Worm (Caenorhabditis elegans) whole organism, young adult: ENCODE measurements around the gene C36C5.12.

Source experiments
- B0035.1 ChIP-seq: sonication (generic microtip); optimal IDR thresholded peaks from 2 replicates; lab custom pipeline; 2016; ENCODE audit warnings: missing genetic modification characterization, mild to moderate bottlenecking, missing compliant biosample characterization, missing genotype, missing genetic modification reagents
- B0261.1 ChIP-seq: sonication (generic microtip); optimal IDR thresholded peaks from 2 replicates; lab custom pipeline; 2016; ENCODE audit warnings: mild to moderate bottlenecking, missing genetic modification characterization, moderate library complexity, missing compliant biosample characterization
- D2030.7 ChIP-seq: fragments of 200-800 bp; sonication (Bioruptor generic); IDR thresholded peaks from 2 replicates; pipeline ENCODE4 v1.3.6; 2022; ENCODE audit warnings: missing genetic modification reagents, missing genetic modification characterization, missing compliant biosample characterization
- F23B12.7 ChIP-seq: sonication (generic microtip); optimal IDR thresholded peaks from 2 replicates; lab custom pipeline; 2017; ENCODE audit warnings: missing genetic modification characterization, mild to moderate bottlenecking, missing compliant biosample characterization, antibody characterized with exemption, moderate library complexity; ENCODE audit not compliant: insufficient read depth
- F33H1.4 ChIP-seq: fragments of 200-800 bp; sonication (Bioruptor generic); IDR thresholded peaks from 2 replicates; pipeline ENCODE4 v1.3.6; 2022; ENCODE audit warnings: missing genetic modification reagents, missing genetic modification characterization, missing compliant biosample characterization
- F39B2.1 ChIP-seq: fragments of 200-800 bp; sonication (Bioruptor generic); IDR thresholded peaks from 2 replicates; pipeline ENCODE4 v1.3.6; 2022; ENCODE audit warnings: missing genetic modification reagents, missing genetic modification characterization, missing compliant biosample characterization
- F49E8.2 ChIP-seq: sonication (generic microtip); optimal IDR thresholded peaks from 3 replicates; lab custom pipeline; 2017; ENCODE audit warnings: missing genetic modification characterization, mild to moderate bottlenecking, missing compliant biosample characterization, antibody characterized with exemption, moderate library complexity; ENCODE audit not compliant: insufficient read depth
- Y56A3A.18 ChIP-seq: fragments of 200-800 bp; sonication (Bioruptor generic); IDR thresholded peaks from 2 replicates; pipeline ENCODE4 v1.3.6; 2022; ENCODE audit warnings: missing genetic modification reagents, missing genetic modification characterization, missing compliant biosample characterization
- Y79H2A.3 ChIP-seq: fragments of 200-800 bp; sonication (Bioruptor generic); conservative IDR thresholded peaks from 2 replicates; pipeline ENCODE4 v1.3.6; 2022; ENCODE audit warnings: missing genetic modification reagents, missing genetic modification characterization, missing compliant biosample characterization
- Y95B8A.8 ChIP-seq: fragments of 200-800 bp; sonication (Bioruptor generic); IDR thresholded peaks from 2 replicates; pipeline ENCODE4 v1.3.6; 2022; ENCODE audit warnings: missing genetic modification reagents, missing genetic modification characterization, missing compliant biosample characterization
- ZK185.1 ChIP-seq: sonication (generic microtip); optimal IDR thresholded peaks from 2 replicates; lab custom pipeline; 2016; ENCODE audit warnings: mild to moderate bottlenecking, missing genetic modification characterization, missing compliant biosample characterization; ENCODE audit not compliant: poor library complexity, severe bottlenecking
- akir-1 ChIP-seq: fragments of 200-800 bp; sonication (Bioruptor generic); optimal IDR thresholded peaks from 2 replicates; lab custom pipeline; 2018; ENCODE audit warnings: mild to moderate bottlenecking, missing genetic modification characterization, moderate library complexity, missing compliant biosample characterization
- athp-1 ChIP-seq: sonication (generic microtip); optimal IDR thresholded peaks from 2 replicates; lab custom pipeline; 2017; ENCODE audit warnings: mild to moderate bottlenecking, missing genetic modification characterization, missing compliant biosample characterization
- attf-5 ChIP-seq: fragments of 200-800 bp; sonication (Bioruptor generic); optimal IDR thresholded peaks from 2 replicates; lab custom pipeline; 2018; ENCODE audit warnings: mild to moderate bottlenecking, missing genetic modification characterization, missing compliant biosample characterization
- cebp-1 ChIP-seq, 2 experiments: fragments of 200-800 bp in 1 of 2; sonication (Bioruptor generic) in 1 of 2; sonication (generic microtip) in 1 of 2; IDR thresholded peaks in 1 of 2; optimal IDR thresholded peaks in 1 of 2; 2 replicates each; pipeline versions ENCODE4 v1.3.6 to Lab custom; 2017 to 2022; ENCODE audit warnings: missing compliant biosample characterization in 2 of 2, missing genetic modification characterization in 2 of 2, mild to moderate bottlenecking in 1 of 2, missing genetic modification reagents in 1 of 2, moderate library complexity in 1 of 2
- ceh-100 ChIP-seq: fragments of 200-800 bp; sonication (Bioruptor generic); IDR thresholded peaks from 2 replicates; pipeline ENCODE4 v1.3.6; 2022; ENCODE audit warnings: missing genetic modification reagents, missing genetic modification characterization, missing compliant biosample characterization
- ceh-40 ChIP-seq: fragments of 200-800 bp; sonication (Bioruptor generic); IDR thresholded peaks from 2 replicates; pipeline ENCODE4 v1.3.6; 2022; ENCODE audit warnings: missing genetic modification characterization, missing compliant biosample characterization
- ceh-58 ChIP-seq: fragments of 200-800 bp; sonication (Bioruptor generic); IDR thresholded peaks from 2 replicates; pipeline ENCODE4 v1.3.6; 2022; ENCODE audit warnings: missing genetic modification characterization, missing compliant biosample characterization
- ceh-91 ChIP-seq: fragments of 200-800 bp; sonication (Bioruptor generic); IDR thresholded peaks from 2 replicates; pipeline ENCODE4 v1.3.6; 2022; ENCODE audit warnings: missing genetic modification reagents, missing genetic modification characterization, missing compliant biosample characterization
- dpl-1 ChIP-seq: fragments of 150-350 bp; optimal IDR thresholded peaks from 2 replicates; lab custom pipeline; 2014; ENCODE audit warnings: missing biosample characterization, missing genetic modification reagents, missing genetic modification characterization
- egrh-3 ChIP-seq: fragments of 200-800 bp; sonication (Bioruptor generic); IDR thresholded peaks from 2 replicates; pipeline ENCODE4 v1.3.6; 2022; ENCODE audit warnings: missing genetic modification reagents, missing genetic modification characterization, missing compliant biosample characterization
- ets-4 ChIP-seq: fragments of 200-800 bp; sonication (Bioruptor generic); optimal IDR thresholded peaks from 2 replicates; lab custom pipeline; 2018; ENCODE audit warnings: mild to moderate bottlenecking, missing genetic modification characterization, missing compliant biosample characterization
- hlh-12 ChIP-seq: sonication (generic microtip); optimal IDR thresholded peaks from 2 replicates; lab custom pipeline; 2016; ENCODE audit warnings: missing genetic modification characterization, missing compliant biosample characterization
- hmg-1.2 ChIP-seq: fragments of 200-800 bp; sonication (Bioruptor generic); IDR thresholded peaks from 2 replicates; pipeline ENCODE4 v1.3.6; 2022; ENCODE audit warnings: missing genetic modification reagents, missing genetic modification characterization, missing compliant biosample characterization
- let-607 ChIP-seq, 2 experiments: fragments of 200-800 bp in 1 of 2; sonication (Bioruptor generic) in 1 of 2; sonication (generic microtip) in 1 of 2; optimal IDR thresholded peaks; 2 replicates each; lab custom pipeline; 2016 to 2018; ENCODE audit warnings: mild to moderate bottlenecking in 2 of 2, missing compliant biosample characterization in 2 of 2, missing genetic modification characterization in 2 of 2, moderate library complexity in 2 of 2, missing genotype in 1 of 2
- lsl-1 ChIP-seq: fragments of 200-800 bp; sonication (Bioruptor generic); optimal IDR thresholded peaks from 2 replicates; lab custom pipeline; 2018; ENCODE audit warnings: mild to moderate bottlenecking, missing genetic modification characterization, moderate library complexity, missing compliant biosample characterization
- madf-3 ChIP-seq: fragments of 200-800 bp; sonication (Bioruptor generic); IDR thresholded peaks from 2 replicates; pipeline ENCODE4 v1.3.6; 2022; ENCODE audit warnings: missing genetic modification reagents, missing genetic modification characterization, missing compliant biosample characterization
- mel-28 ChIP-seq: sonication (generic microtip); optimal IDR thresholded peaks from 2 replicates; lab custom pipeline; 2016; ENCODE audit warnings: borderline replicate concordance, mild to moderate bottlenecking, missing genetic modification characterization, missing compliant biosample characterization
- mes-4 ChIP-seq: sonication (generic microtip); optimal IDR thresholded peaks from 2 replicates; lab custom pipeline; 2016; ENCODE audit warnings: missing genotype, missing genetic modification characterization, missing compliant biosample characterization
- nfya-1 ChIP-seq: sonication (generic microtip); optimal IDR thresholded peaks from 2 replicates; lab custom pipeline; 2017; ENCODE audit warnings: antibody characterized with exemption, missing compliant biosample characterization, missing genetic modification characterization, borderline replicate concordance; ENCODE audit not compliant: insufficient read depth
- nhr-27 ChIP-seq: fragments of 200-800 bp; sonication (Bioruptor generic); optimal IDR thresholded peaks from 2 replicates; lab custom pipeline; 2018; ENCODE audit warnings: mild to moderate bottlenecking, missing genetic modification characterization, moderate library complexity, missing compliant biosample characterization
- nhr-90 ChIP-seq: sonication (generic microtip); optimal IDR thresholded peaks from 2 replicates; lab custom pipeline; 2016; ENCODE audit warnings: missing genotype, mild to moderate bottlenecking, missing genetic modification characterization, missing compliant biosample characterization
- sdz-38 ChIP-seq: sonication (generic microtip); optimal IDR thresholded peaks from 2 replicates; lab custom pipeline; 2016; ENCODE audit warnings: missing genotype, missing genetic modification characterization, missing compliant biosample characterization
- sea-2 ChIP-seq: fragments of 200-800 bp; sonication (Bioruptor generic); IDR thresholded peaks from 2 replicates; pipeline ENCODE4 v1.3.6; 2022; ENCODE audit warnings: missing genetic modification characterization, missing compliant biosample characterization
- snpc-4 ChIP-seq, 5 experiments: fragments of 150-350 bp in 1 of 5; sonication (generic microtip) in 4 of 5; optimal IDR thresholded peaks; 2 replicates each; lab custom pipeline; 2014 to 2018; ENCODE audit warnings: missing genetic modification characterization in 5 of 5, missing biosample characterization in 3 of 5, antibody characterized with exemption in 2 of 5, mild to moderate bottlenecking in 2 of 5, missing compliant biosample characterization in 2 of 5, missing genotype in 2 of 5, moderate library complexity in 2 of 5, missing genetic modification reagents in 1 of 5
- sptf-2 ChIP-seq: fragments of 200-800 bp; sonication (Bioruptor generic); optimal IDR thresholded peaks from 2 replicates; lab custom pipeline; 2018; ENCODE audit warnings: mild to moderate bottlenecking, missing genetic modification characterization, missing compliant biosample characterization
- tlf-1 ChIP-seq: fragments of 200-800 bp; sonication (Bioruptor generic); optimal IDR thresholded peaks from 2 replicates; lab custom pipeline; 2018; ENCODE audit warnings: mild to moderate bottlenecking, missing genetic modification characterization, missing compliant biosample characterization
- zim-3 ChIP-seq: sonication (generic microtip); optimal IDR thresholded peaks from 2 replicates; lab custom pipeline; 2017; ENCODE audit warnings: mild to moderate bottlenecking, missing genetic modification characterization, moderate library complexity, missing compliant biosample characterization
- ztf-3 ChIP-seq: fragments of 200-800 bp; sonication (Bioruptor generic); optimal IDR thresholded peaks from 2 replicates; lab custom pipeline; 2018; ENCODE audit warnings: mild to moderate bottlenecking, missing genetic modification characterization, missing compliant biosample characterization
- ztf-6 ChIP-seq: fragments of 200-800 bp; sonication (Bioruptor generic); IDR thresholded peaks from 2 replicates; pipeline ENCODE4 v1.3.6; 2022; ENCODE audit warnings: missing genetic modification reagents, missing genetic modification characterization, missing compliant biosample characterization

Gene C36C5.12

DNA sequence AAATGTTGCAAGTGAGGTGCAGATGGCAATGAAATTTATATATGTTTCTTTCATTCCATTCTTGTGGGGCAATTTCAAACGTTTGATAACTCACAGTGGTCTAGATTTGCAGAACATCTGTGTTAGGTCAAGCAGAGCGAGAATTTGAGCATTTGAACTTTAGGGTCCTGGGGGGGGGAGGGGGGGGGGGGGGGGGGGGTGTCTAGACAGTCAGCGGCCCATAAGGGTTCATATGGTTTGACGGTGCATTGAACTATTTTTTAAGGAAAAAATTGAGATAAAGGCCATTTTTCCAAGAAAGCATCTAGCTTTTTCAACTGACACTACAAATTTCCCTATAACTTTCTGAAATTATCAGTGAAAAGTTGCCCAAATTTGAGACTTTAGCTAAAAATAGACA, 26.7 kb upstream of the C36C5.12 start:
- TF ChIP-seq ztf-3 (GFP tag; lab: Kevin White, UChicago) (no peak), egrh-3 (GFP tag; lab: Robert Waterston, UW) (peak; percentile 78; the same call in 1 of the 2 replicates)
- TF ChIP-seq, all 124 proteins: peak for 1

DNA sequence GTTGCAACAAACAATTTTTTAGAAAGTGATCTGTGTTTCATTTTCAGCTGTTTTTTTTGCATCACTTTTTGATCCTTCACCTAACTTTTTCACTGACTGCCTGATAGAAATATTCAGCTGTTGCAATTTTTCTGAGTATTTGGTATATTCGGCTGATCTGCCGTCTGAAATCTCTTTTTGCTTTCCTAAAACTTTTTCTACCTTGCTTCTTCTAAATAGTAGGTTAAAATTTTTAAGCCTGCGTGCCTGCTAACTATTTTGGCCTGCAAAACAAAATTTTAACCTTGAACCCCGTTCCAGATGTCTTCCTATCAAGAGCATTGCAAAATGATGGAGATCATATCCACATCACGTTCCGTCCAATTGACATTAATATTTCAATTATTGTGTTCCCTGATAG, 17.0 kb upstream of the C36C5.12 start, which contains the start of gene srab-8:
Gene srab-8, plus strand, starts transcription at position 301 of the 400 bp plus-strand sequence.
- TF ChIP-seq sptf-2 (GFP tag; lab: Kevin White, UChicago) (no peak), madf-3 (no peak), D2030.7 (GFP tag; lab: Robert Waterston, UW) (no peak), hmg-1.2 (no peak), mel-28 (tag; lab: Kevin White, UChicago) (no peak), ceh-100 (GFP tag; lab: Robert Waterston, UW) (no peak), tlf-1 (GFP tag; lab: Kevin White, UChicago) (no peak), akir-1 (GFP tag; lab: Kevin White, UChicago) (no peak), cebp-1 (GFP tag; IDR thresholded peaks at IDR 0.05; lab: Robert Waterston, UW) (no peak), cebp-1 (tag; optimal IDR thresholded peaks at IDR 0.05; lab: Kevin White, UChicago) (no peak), zim-3 (tag; lab: Kevin White, UChicago) (no peak), B0261.1 (tag; lab: Kevin White, UChicago) (no peak), ceh-58 (GFP tag; lab: Robert Waterston, UW) (no peak), B0035.1 (no peak), ets-4 (GFP tag; lab: Kevin White, UChicago) (no peak), sdz-38 (tag; lab: Kevin White, UChicago) (no peak), ztf-6 (GFP tag; lab: Robert Waterston, UW) (no peak)

DNA sequence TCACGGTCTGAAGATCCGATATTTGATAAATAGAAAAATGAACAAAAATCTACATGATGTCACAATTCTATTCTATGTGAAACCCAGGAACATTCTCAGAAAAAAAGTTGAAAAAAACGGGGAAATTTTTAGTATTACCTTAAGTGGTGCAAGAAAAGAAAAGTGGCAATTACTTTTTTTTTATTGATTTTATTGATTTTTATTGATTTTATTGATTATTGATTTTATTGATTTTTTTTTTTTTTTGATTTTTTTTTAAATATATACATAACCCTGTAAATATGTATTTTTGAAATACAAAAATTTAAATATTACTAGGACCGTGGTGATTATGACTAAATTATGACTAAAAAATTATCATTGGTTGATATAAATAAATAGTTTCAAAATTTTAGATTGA, 12.5 kb upstream of the C36C5.12 start:
- TF ChIP-seq Y56A3A.18 (GFP tag; lab: Robert Waterston, UW) (no peak), let-607 (tag; optimal IDR thresholded peaks at IDR 0.05; lab: Kevin White, UChicago) (no peak), F39B2.1 (GFP tag; lab: Robert Waterston, UW) (no peak), lsl-1 (GFP tag; lab: Kevin White, UChicago) (no peak)

DNA sequence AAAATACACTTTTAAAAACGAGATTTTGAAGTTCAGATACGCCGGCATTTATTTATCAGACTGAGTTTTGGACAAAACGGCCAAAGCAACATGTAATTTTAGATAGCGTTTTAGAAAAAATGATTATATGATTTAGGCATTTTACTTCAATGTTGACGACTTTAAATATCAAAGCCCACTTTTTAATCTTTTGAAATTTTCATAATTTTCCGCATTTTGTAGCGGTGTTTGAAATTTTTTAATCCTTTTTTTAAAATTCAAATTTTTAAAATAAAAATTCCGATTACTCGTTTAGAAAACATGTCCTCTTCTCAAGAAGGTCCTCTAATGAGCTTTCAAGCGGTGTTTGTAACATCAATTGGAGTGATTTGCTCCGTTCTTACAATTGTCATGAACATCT, 10.7 kb upstream of the C36C5.12 start, which contains the start of gene srbc-6:
Gene srbc-6, plus strand, starts transcription at position 301 of the 400 bp plus-strand sequence.
- no peak for TF ChIP-seq F23B12.7
- no peak for TF ChIP-seq snpc-4 (GFP tag; optimal IDR thresholded peaks at IDR 0.05; lab: Kevin White, UChicago)
- no peak for TF ChIP-seq snpc-4 (tag; optimal IDR thresholded peaks at IDR 0.05; lab: Kevin White, UChicago)
- TF ChIP-seq nhr-27 (tag; lab: Kevin White, UChicago) = no peak
- TF ChIP-seq ceh-91 (GFP tag; lab: Robert Waterston, UW) = no peak
- no peak for TF ChIP-seq Y79H2A.3 (GFP tag; lab: Robert Waterston, UW)
- TF ChIP-seq nfya-1 (tag; lab: Kevin White, UChicago) = no peak
- TF ChIP-seq mel-28 (tag; lab: Kevin White, UChicago) = no peak
- no peak for TF ChIP-seq F33H1.4 (GFP tag; lab: Robert Waterston, UW)
- no peak for TF ChIP-seq sptf-2 (GFP tag; lab: Kevin White, UChicago)
- no peak for TF ChIP-seq Y95B8A.8
- TF ChIP-seq ZK185.1 (tag; lab: Kevin White, UChicago) = no peak
- no peak for TF ChIP-seq dpl-1 (GFP tag; lab: Kevin White, UChicago)
- no peak for TF ChIP-seq athp-1 (tag; lab: Kevin White, UChicago)
- TF ChIP-seq ceh-40 = no peak
- TF ChIP-seq nhr-90 (tag; lab: Kevin White, UChicago) = no peak
- TF ChIP-seq attf-5 (GFP tag; lab: Kevin White, UChicago) = no peak
- TF ChIP-seq mes-4 = no peak
- TF ChIP-seq sea-2 (GFP tag; lab: Robert Waterston, UW) = no peak
- TF ChIP-seq F49E8.2 = no peak
- TF ChIP-seq hlh-12 (tag; lab: Kevin White, UChicago) = no peak
